Fruit fly (Drosophila melanogaster): ENCODE results near the gene koko.

koko gene

dm6 chr3R:18393436-18393835, 9.4 kb upstream of the koko start (continued):
- TF ChIP-seq gsb-n (tag; optimal IDR thresholded peaks at IDR 0.05) (peak; percentile 27), kni (GFP tag; optimal IDR thresholded peaks at IDR 0.05) (no peak), CG11504 (tag; optimal IDR thresholded peaks at IDR 0.05) (peak; percentile 34), Trl (optimal IDR thresholded peaks at IDR 0.05) (no peak), Trl (GFP tag; optimal IDR thresholded peaks at IDR 0.05) (no peak), PHDP (tag; optimal IDR thresholded peaks at IDR 0.05) (peak; percentile 71), CG9932 (GFP tag; IDR thresholded peaks at IDR 0.05) (peak; percentile 73), lov (optimal IDR thresholded peaks at IDR 0.05) (no peak), lov (GFP tag; IDR thresholded peaks at IDR 0.05) (no peak), Bdp1 (GFP tag; optimal IDR thresholded peaks at IDR 0.05) (no peak), NfI (GFP tag; optimal IDR thresholded peaks at IDR 0.05) (peak; percentile 44), CG2712 (tag; optimal IDR thresholded peaks at IDR 0.05) (peak; percentile 64), Xbp1 (GFP tag; optimal IDR thresholded peaks at IDR 0.05) (peak; percentile 46), az2 (GFP tag; optimal IDR thresholded peaks at IDR 0.05) (peak; percentile 45), crol (GFP tag; IDR thresholded peaks at IDR 0.05) (no peak), CG10147 (GFP tag; optimal IDR thresholded peaks at IDR 0.05) (no peak), Dip3 (GFP tag; optimal IDR thresholded peaks at IDR 0.05) (no peak), CG16863 (GFP tag; optimal IDR thresholded peaks at IDR 0.05) (no peak), CG1602 (GFP tag; optimal IDR thresholded peaks at IDR 0.05) (peak; percentile 1), CG2678 (tag; optimal IDR thresholded peaks at IDR 0.05) (no peak), CG5245 (GFP tag; optimal IDR thresholded peaks at IDR 0.05) (no peak), hb (GFP tag; IDR thresholded peaks at IDR 0.05; ENCODE audit: partially characterized antibody) (no peak), CG30403 (GFP tag; optimal IDR thresholded peaks at IDR 0.05) (peak; percentile 63), unc-4 (GFP tag; IDR thresholded peaks at IDR 0.05; ENCODE audit: partially characterized antibody) (no peak), CG2875 (GFP tag; optimal IDR thresholded peaks at IDR 0.05) (peak; percentile 19), CG4404 (GFP tag; IDR thresholded peaks at IDR 0.05) (no peak), pros (GFP tag; optimal IDR thresholded peaks at IDR 0.05) (no peak), Dad (GFP tag; optimal IDR thresholded peaks at IDR 0.05) (no peak), sim (GFP tag; IDR thresholded peaks at IDR 0.05) (no peak), CG32772 (GFP tag; IDR thresholded peaks at IDR 0.05) (peak; percentile 46; the same call in 1 of the 2 replicates), CG18619 (GFP tag; optimal IDR thresholded peaks at IDR 0.05) (peak; percentile 3), gsb (GFP tag; IDR thresholded peaks at IDR 0.05) (no peak), CG10565 (GFP tag; optimal IDR thresholded peaks at IDR 0.05) (no peak), CG12942 (GFP tag; optimal IDR thresholded peaks at IDR 0.05) (peak; percentile 28), Ets97D (GFP tag; optimal IDR thresholded peaks at IDR 0.05) (no peak), Usf (GFP tag; optimal IDR thresholded peaks at IDR 0.05) (peak; percentile 7), YL-1 (GFP tag; optimal IDR thresholded peaks at IDR 0.05) (no peak), CG12659 (GFP tag; optimal IDR thresholded peaks at IDR 0.05) (peak; percentile 36), CG13775 (GFP tag; optimal IDR thresholded peaks at IDR 0.05) (peak; percentile 59), Gug (GFP tag; IDR thresholded peaks at IDR 0.05) (peak; percentile 26; the same call in 1 of the 4 replicates), dmrt11E (tag; optimal IDR thresholded peaks at IDR 0.05) (peak; percentile 39), fru (optimal IDR thresholded peaks at IDR 0.05) (no peak), B-H2 (GFP tag; optimal IDR thresholded peaks at IDR 0.05) (no peak)

dm6 chr3R:18394876-18395275, 8.0 kb upstream of the koko start:
- TF ChIP-seq Pdp1 (GFP tag; optimal IDR thresholded peaks at IDR 0.05) = peak in 1 of 2 experiments; percentile 20
- 0 out of 3 replicates have a peak, but pooled peaks have one; percentile 43 for TF ChIP-seq CG11456 (GFP tag; IDR thresholded peaks at IDR 0.05)
- no peak for TF ChIP-seq sqz (GFP tag; optimal IDR thresholded peaks at IDR 0.05)
- TF ChIP-seq Atf6 (GFP tag; IDR thresholded peaks at IDR 0.05) = no peak
- TF ChIP-seq CG34422 (GFP tag; IDR thresholded peaks at IDR 0.05) = no peak
- TF ChIP-seq CG2202 (tag; optimal IDR thresholded peaks at IDR 0.05) = no peak
- no peak for TF ChIP-seq tx (GFP tag; optimal IDR thresholded peaks at IDR 0.05)
- TF ChIP-seq Dp (GFP tag; optimal IDR thresholded peaks at IDR 0.05) = no peak
- TF ChIP-seq CG15011 (GFP tag; optimal IDR thresholded peaks at IDR 0.05) = no peak
- peak; percentile 39; the same call in 1 of the 2 replicates for TF ChIP-seq crol (GFP tag; IDR thresholded peaks at IDR 0.05)
- no peak for TF ChIP-seq tio (GFP tag; optimal IDR thresholded peaks at IDR 0.05)
- no peak for TF ChIP-seq CG8290 (GFP tag; optimal IDR thresholded peaks at IDR 0.05)
- no peak for TF ChIP-seq CG8290 (tag; optimal IDR thresholded peaks at IDR 0.05)
